Fruit fly (Drosophila melanogaster) whole organism, adult: ENCODE measurements around the gene Cpr65Ea.

ENCODE experiments used
- CG11617 ChIP-seq: fragments of 200-800 bp; sonication (Bioruptor generic); optimal IDR thresholded peaks from 2 replicates; lab custom pipeline; 2017; ENCODE audit warnings: mild to moderate bottlenecking, missing biosample characterization, missing genetic modification reagents, missing genetic modification characterization
- CG12768 ChIP-seq: fragments of 200-800 bp; sonication (Bioruptor generic); optimal IDR thresholded peaks from 2 replicates; lab custom pipeline; 2017; ENCODE audit warnings: missing biosample characterization, missing genetic modification characterization, mild to moderate bottlenecking, moderate library complexity, missing genetic modification reagents
- CG14711 ChIP-seq: fragments of 200-800 bp; sonication (Bioruptor generic); optimal IDR thresholded peaks from 2 replicates; lab custom pipeline; 2018; ENCODE audit warnings: missing biosample characterization, mild to moderate bottlenecking, missing genetic modification characterization, moderate library complexity
- CG1620 ChIP-seq: fragments of 200-800 bp; sonication (Bioruptor generic); optimal IDR thresholded peaks from 2 replicates; lab custom pipeline; 2016; ENCODE audit warnings: missing biosample characterization, missing genetic modification characterization
- CG33017 ChIP-seq: fragments of 200-800 bp; sonication (Bioruptor generic); optimal IDR thresholded peaks from 2 replicates; lab custom pipeline; 2018; ENCODE audit warnings: missing biosample characterization, mild to moderate bottlenecking, missing genetic modification characterization, moderate library complexity
- CG5204 ChIP-seq: fragments of 200-800 bp; sonication (Bioruptor generic); optimal IDR thresholded peaks from 2 replicates; lab custom pipeline; 2016; ENCODE audit warnings: missing biosample characterization, missing genetic modification characterization
- CG7045 ChIP-seq: fragments of 200-800 bp; sonication (Bioruptor generic); optimal IDR thresholded peaks from 2 replicates; lab custom pipeline; 2017; ENCODE audit warnings: missing biosample characterization, mild to moderate bottlenecking, missing genetic modification characterization
- CG7101 ChIP-seq: fragments of 200-800 bp; sonication (Bioruptor generic); optimal IDR thresholded peaks from 2 replicates; lab custom pipeline; 2018; ENCODE audit warnings: missing biosample characterization, mild to moderate bottlenecking, missing genetic modification characterization, moderate library complexity
- Clk ChIP-seq: fragments of 200-800 bp; sonication (Bioruptor generic); optimal IDR thresholded peaks from 2 replicates; lab custom pipeline; 2017; ENCODE audit warnings: missing biosample characterization, missing genetic modification characterization
- Crg-1 ChIP-seq: fragments of 200-800 bp; sonication (Bioruptor generic); optimal IDR thresholded peaks from 2 replicates; lab custom pipeline; 2016; ENCODE audit warnings: missing biosample characterization, missing genetic modification characterization
- Hr96 ChIP-seq: fragments of 200-800 bp; sonication (Bioruptor generic); optimal IDR thresholded peaks from 2 replicates; lab custom pipeline; 2016; ENCODE audit warnings: missing biosample characterization, missing genetic modification characterization
- Mnt ChIP-seq: fragments of 200-800 bp; sonication (Bioruptor generic); optimal IDR thresholded peaks from 2 replicates; lab custom pipeline; 2016; ENCODE audit warnings: missing biosample characterization, mild to moderate bottlenecking, missing genetic modification characterization
- bab1 ChIP-seq: fragments of 200-800 bp; sonication (Bioruptor generic); optimal IDR thresholded peaks from 3 replicates; lab custom pipeline; 2019; ENCODE audit warnings: missing biosample characterization, mild to moderate bottlenecking, missing genetic modification characterization, moderate library complexity
- cic ChIP-seq: fragments of 200-800 bp; sonication (Bioruptor generic); optimal IDR thresholded peaks from 2 replicates; lab custom pipeline; 2017; ENCODE audit warnings: missing biosample characterization, mild to moderate bottlenecking, missing genetic modification characterization, moderate library complexity
- cnc ChIP-seq, 2 experiments: fragments of >200 bp; optimal IDR thresholded peaks; 2 replicates each; lab custom pipeline; 2017
- kay ChIP-seq: fragments of 200-800 bp; sonication (Bioruptor generic); peaks from one replicate; lab custom pipeline; 2016; ENCODE audit warnings: missing biosample characterization, missing genetic modification characterization, borderline replicate concordance
- ovo ChIP-seq: fragments of 200-800 bp; sonication (Bioruptor generic); optimal IDR thresholded peaks from 2 replicates; lab custom pipeline; 2016; ENCODE audit warnings: missing biosample characterization, missing genetic modification characterization
- pad ChIP-seq: fragments of 200-800 bp; sonication (Bioruptor generic); optimal IDR thresholded peaks from 3 replicates; lab custom pipeline; 2017; ENCODE audit warnings: missing biosample characterization, missing genetic modification characterization, mild to moderate bottlenecking, moderate library complexity, missing genetic modification reagents
- tj ChIP-seq: fragments of 200-800 bp; sonication (Bioruptor generic); optimal IDR thresholded peaks from 3 replicates; lab custom pipeline; 2017; ENCODE audit warnings: missing biosample characterization, mild to moderate bottlenecking, missing genetic modification characterization, moderate library complexity
- toe ChIP-seq: fragments of 200-800 bp; sonication (Bioruptor generic); optimal IDR thresholded peaks from 2 replicates; lab custom pipeline; 2016; ENCODE audit warnings: missing biosample characterization, missing genetic modification characterization

Cpr65Ea gene

DNA sequence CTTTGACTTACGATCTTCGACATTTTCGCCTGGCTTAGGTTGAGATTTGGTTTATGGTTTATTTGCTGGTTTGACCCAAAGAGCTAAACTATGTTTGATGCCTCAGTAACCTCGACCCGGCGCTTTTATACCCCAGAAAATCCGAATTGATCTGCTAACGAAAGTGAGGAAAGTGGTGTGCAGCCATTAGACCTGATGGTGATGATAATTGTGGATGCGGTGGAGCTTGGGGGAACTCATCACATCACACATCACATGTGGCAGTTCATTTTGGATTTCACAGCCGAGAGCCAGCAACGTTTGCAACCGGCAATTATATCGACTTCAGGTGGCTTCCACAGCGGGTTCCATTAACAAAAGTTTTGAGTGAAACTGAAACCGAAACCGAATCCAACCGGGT lies 2.3 kb upstream of the Cpr65Ea start, which contains the start of gene Cpr65Eb:
Gene Cpr65Eb (minus strand): TSS at position 101 of the 400 bp plus-strand sequence.
- TF ChIP-seq CG14711 (tag; lab: Kevin White, UChicago), result no peak
- TF ChIP-seq bab1 (GFP tag; lab: Kevin White, UChicago), result no peak
- no peak for TF ChIP-seq cic

DNA sequence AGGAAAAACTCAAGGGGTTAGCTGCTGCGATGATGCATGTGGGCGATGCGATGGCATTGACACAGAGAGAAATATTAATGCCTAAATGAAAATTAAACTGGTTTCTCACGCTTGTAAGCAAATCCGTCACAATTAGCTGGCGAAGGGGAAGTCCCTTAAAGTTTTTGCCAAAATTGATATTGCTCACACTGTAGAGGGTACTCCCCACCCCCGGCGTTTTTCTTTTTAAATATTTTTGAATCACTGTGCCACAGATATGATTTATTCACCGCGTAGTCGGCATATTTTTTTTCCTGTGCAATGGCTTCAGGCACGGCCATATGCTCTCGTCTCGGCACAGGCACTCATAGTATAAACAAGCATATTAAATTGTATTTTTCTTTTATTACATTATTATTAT lies 939 bp upstream of the Cpr65Ea start:
- no peak for TF ChIP-seq CG1620 (GFP tag; lab: Kevin White, UChicago)
- no peak for TF ChIP-seq CG11617 (GFP tag; lab: Kevin White, UChicago)
- no peak for TF ChIP-seq CG5204 (GFP tag; lab: Kevin White, UChicago)
- no peak for TF ChIP-seq cnc (optimal IDR thresholded peaks at IDR 0.05; lab: Kevin White, UChicago)
- no peak for TF ChIP-seq cic
- no peak for TF ChIP-seq CG12768 (GFP tag; lab: Kevin White, UChicago)
- TF ChIP-seq ovo (GFP tag; lab: Kevin White, UChicago), result no peak
- TF ChIP-seq Hr96 (GFP tag; lab: Kevin White, UChicago), result no peak
- TF ChIP-seq toe, result no peak
- no peak for TF ChIP-seq Crg-1
- no peak for TF ChIP-seq CG14711 (tag; lab: Kevin White, UChicago)
- TF ChIP-seq CG7045 (GFP tag; lab: Kevin White, UChicago), result no peak
- no peak for TF ChIP-seq kay
- TF ChIP-seq pad (GFP tag; lab: Kevin White, UChicago), result no peak
- no peak for TF ChIP-seq CG33017 (tag; lab: Kevin White, UChicago)

DNA sequence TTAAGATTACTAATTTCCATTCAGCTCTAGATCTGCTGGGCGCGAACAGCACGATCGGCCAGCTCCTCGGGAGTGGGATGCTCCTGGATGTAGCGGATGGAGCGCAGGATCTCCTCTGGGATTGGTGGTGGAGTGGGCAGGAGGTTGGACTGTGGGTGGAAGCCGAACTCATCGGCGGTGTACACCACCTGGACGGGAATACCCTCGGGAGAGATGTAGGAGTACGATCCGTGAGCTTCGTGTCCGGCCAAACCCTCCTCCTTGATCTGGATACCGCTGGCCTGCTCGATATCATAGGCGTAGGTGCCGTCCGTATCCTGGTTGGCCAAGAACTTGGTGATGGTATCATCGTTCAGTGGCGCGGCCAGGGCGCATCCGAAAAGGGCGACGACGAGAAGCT lies 315 bp downstream of the Cpr65Ea start:
- no peak for TF ChIP-seq cnc (optimal IDR thresholded peaks at IDR 0.05; lab: Kevin White, UChicago)
- TF ChIP-seq CG7045 (GFP tag; lab: Kevin White, UChicago), result no peak
- TF ChIP-seq ovo (GFP tag; lab: Kevin White, UChicago), result no peak
- TF ChIP-seq Clk (GFP tag; lab: Kevin White, UChicago), result no peak
- TF ChIP-seq cic, result no peak
- TF ChIP-seq CG33017 (tag; lab: Kevin White, UChicago), result no peak
- no peak for TF ChIP-seq tj
- TF ChIP-seq CG7101 (tag; lab: Kevin White, UChicago), result no peak

DNA sequence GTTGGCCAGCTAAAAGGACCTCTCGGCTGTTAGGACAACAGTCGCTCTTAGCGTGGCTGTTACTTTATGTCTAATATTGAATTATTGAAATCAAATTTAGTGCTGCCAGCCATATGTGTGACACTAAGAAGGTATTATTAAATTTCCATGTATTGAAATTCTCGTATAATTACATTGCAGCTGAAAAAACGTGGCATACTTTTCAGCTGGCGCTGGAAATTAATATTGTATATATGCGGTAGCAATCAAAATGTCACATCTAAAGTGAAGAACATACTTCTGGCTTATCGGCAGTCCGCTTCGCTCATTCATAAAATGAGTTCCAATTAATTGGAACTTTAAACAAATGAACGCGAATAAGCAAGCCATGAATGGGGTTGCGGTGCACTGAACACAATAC lies 4.2 kb downstream of the Cpr65Ea start:
- TF ChIP-seq CG1620 (GFP tag; lab: Kevin White, UChicago) (no peak), CG33017 (tag; lab: Kevin White, UChicago) (no peak), CG14711 (tag; lab: Kevin White, UChicago) (no peak), kay (no peak), CG7045 (GFP tag; lab: Kevin White, UChicago) (no peak), CG11617 (GFP tag; lab: Kevin White, UChicago) (no peak), cic (no peak), CG5204 (GFP tag; lab: Kevin White, UChicago) (no peak), Crg-1 (no peak), bab1 (GFP tag; lab: Kevin White, UChicago) (no peak), CG12768 (GFP tag; lab: Kevin White, UChicago) (no peak), Hr96 (GFP tag; lab: Kevin White, UChicago) (no peak), toe (no peak), CG7101 (tag; lab: Kevin White, UChicago) (no peak), tj (no peak), Mnt (GFP tag; lab: Kevin White, UChicago) (no peak), ovo (GFP tag; lab: Kevin White, UChicago) (no peak), cnc (optimal IDR thresholded peaks at IDR 0.05; lab: Kevin White, UChicago) (no peak), Clk (GFP tag; lab: Kevin White, UChicago) (no peak)

DNA sequence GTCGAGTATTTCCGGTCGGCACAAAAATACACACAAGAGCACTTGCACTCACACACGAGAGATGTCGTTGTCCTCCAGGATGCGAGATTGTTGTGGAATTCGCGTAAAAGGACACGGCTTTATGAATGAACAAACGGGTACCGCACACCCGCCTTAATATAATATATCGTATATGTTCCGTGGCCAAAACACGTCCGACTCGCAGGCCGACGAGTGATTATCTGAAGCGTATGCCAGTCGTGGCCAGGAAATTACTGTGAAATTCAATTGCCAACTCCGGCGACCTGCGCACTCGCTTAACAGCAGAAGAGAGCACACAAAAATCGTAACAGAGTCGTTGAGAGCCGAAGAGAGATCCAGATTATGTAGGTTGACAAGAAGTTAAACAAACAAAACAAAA lies 9.2 kb downstream of the Cpr65Ea start, which contains the start of gene CG8641:
Gene CG8641 (minus strand): TSS at position 205 of the 400 bp plus-strand sequence.
- TF ChIP-seq tj, result no peak
- TF ChIP-seq Clk (GFP tag; lab: Kevin White, UChicago), result no peak
- TF ChIP-seq cnc (optimal IDR thresholded peaks at IDR 0.05; lab: Kevin White, UChicago), result no peak
- no peak for TF ChIP-seq toe
- TF ChIP-seq Mnt (GFP tag; lab: Kevin White, UChicago), result no peak
- TF ChIP-seq ovo (GFP tag; lab: Kevin White, UChicago), result no peak
- TF ChIP-seq bab1 (GFP tag; lab: Kevin White, UChicago), result no peak
- TF ChIP-seq Hr96 (GFP tag; lab: Kevin White, UChicago), result no peak

DNA sequence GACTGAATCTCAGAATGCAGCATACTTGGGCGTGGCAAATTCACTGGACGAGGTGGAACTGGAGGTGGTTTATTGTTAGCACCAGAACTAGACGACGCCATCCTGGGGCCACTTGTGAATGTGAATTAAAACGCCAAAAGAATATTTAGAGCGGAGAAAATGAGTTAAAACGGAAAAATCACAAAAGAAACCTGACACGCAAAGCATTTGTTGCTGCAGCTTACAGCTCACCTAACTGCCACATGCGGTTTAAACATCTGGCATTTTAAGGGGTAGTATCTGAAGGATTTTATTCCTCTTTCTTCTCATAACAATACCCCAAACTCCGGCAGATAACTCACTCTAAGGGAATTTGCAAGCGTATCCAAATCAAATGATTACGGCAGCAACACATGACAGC lies 11.3 kb downstream of the Cpr65Ea start, which contains the start of gene CG34030:
Gene CG34030 (minus strand): TSS at position 101 of the 400 bp plus-strand sequence.
- TF ChIP-seq Clk (GFP tag; lab: Kevin White, UChicago) (no peak), CG14711 (tag; lab: Kevin White, UChicago) (no peak), toe (no peak), CG33017 (tag; lab: Kevin White, UChicago) (no peak), cic (no peak), cnc (optimal IDR thresholded peaks at IDR 0.05; lab: Kevin White, UChicago) (no peak), Crg-1 (no peak), kay (no peak)

DNA sequence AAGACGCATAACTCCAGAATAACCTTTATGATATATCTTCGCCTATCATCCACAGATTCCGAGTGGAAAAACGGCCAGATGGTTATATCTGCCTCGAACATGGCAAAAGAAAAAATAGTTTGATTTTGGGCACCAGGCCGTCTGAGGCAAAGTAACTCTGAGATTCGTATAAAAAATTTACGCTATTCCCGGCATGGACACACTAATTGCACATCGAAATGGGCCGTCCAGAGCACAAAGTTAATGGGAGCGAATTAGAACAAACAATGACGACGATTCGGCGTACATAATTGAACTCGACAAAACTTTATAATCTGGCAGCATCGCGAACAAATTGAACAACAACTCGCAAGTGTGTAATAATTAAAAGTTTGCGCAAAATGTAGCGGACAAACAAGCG lies 17.3 kb downstream of the Cpr65Ea start, which contains the start of gene CG32391:
Gene CG32391 (minus strand): TSS at position 101 of the 400 bp plus-strand sequence.
- TF ChIP-seq kay (no peak), CG1620 (GFP tag; lab: Kevin White, UChicago) (no peak), pad (GFP tag; lab: Kevin White, UChicago) (no peak), Mnt (GFP tag; lab: Kevin White, UChicago) (no peak), tj (no peak)
